Worm (Caenorhabditis elegans) whole organism, early embryonic: ENCODE measurements around the gene cdk-5.

Experiments
- ama-1 ChIP-seq: fragments of 150-350 bp; optimal IDR thresholded peaks from 2 replicates; lab custom pipeline; 2014
- flt-1 ChIP-seq: fragments of 200-800 bp; sonication (Bioruptor generic); IDR thresholded peaks from 2 replicates; pipeline ENCODE4 v1.3.6; 2022; ENCODE audit warnings: missing genetic modification characterization, missing compliant biosample characterization
- sea-1 ChIP-seq: fragments of 200-800 bp; sonication (Bioruptor generic); conservative IDR thresholded peaks from 2 replicates; pipeline ENCODE4 v1.3.6; 2022; ENCODE audit warnings: missing genetic modification characterization, missing compliant biosample characterization

ce11 chrIII:13502513-13502912, 36.4 kb upstream of the cdk-5 start, which contains the start of gene T28A8.8:
- TF ChIP-seq sea-1 (GFP tag; lab: Robert Waterston, UW), result no peak
- no peak for TF ChIP-seq flt-1 (GFP tag; lab: Robert Waterston, UW)
- no peak for TF ChIP-seq ama-1
